Worm (Caenorhabditis elegans) whole organism, L4 larva: Measurements from ENCODE around the gene F13A7.14.

Experiments
- ama-1 ChIP-seq: fragments of 150-350 bp; optimal IDR thresholded peaks from 2 replicates; lab custom pipeline; 2014; ENCODE audit warnings: inconsistent platforms, mixed read lengths
- ces-1 ChIP-seq: fragments of 150-350 bp; sonication (generic microtip); optimal IDR thresholded peaks from 4 replicates; lab custom pipeline; 2014; ENCODE audit warnings: missing biosample characterization, missing genetic modification reagents, missing genetic modification characterization
- dmd-9 ChIP-seq: fragments of 200-800 bp; sonication (Bioruptor generic); IDR thresholded peaks from 2 replicates; pipeline ENCODE4 v1.3.6; 2022; ENCODE audit warnings: missing genetic modification reagents, missing genetic modification characterization, missing compliant biosample characterization
- dve-1 ChIP-seq: sonication (generic microtip); optimal IDR thresholded peaks from 2 replicates; lab custom pipeline; 2017; ENCODE audit warnings: antibody characterized with exemption, mild to moderate bottlenecking, missing genetic modification characterization, missing compliant biosample characterization; ENCODE audit not compliant: insufficient read depth
- fos-1 ChIP-seq: fragments of 150-350 bp; optimal IDR thresholded peaks from 2 replicates; lab custom pipeline; 2014; ENCODE audit warnings: missing biosample characterization, missing genetic modification characterization
- lin-13 ChIP-seq: fragments of 150-350 bp; optimal IDR thresholded peaks from 2 replicates; lab custom pipeline; 2014; ENCODE audit warnings: missing biosample characterization, missing genetic modification reagents, missing genetic modification characterization
- mep-1 ChIP-seq: fragments of 150-350 bp; sonication (generic microtip); optimal IDR thresholded peaks from 3 replicates; lab custom pipeline; 2014; ENCODE audit warnings: missing biosample characterization, missing genetic modification characterization
- mxl-3 ChIP-seq: fragments of 200-800 bp; sonication (Bioruptor generic); optimal IDR thresholded peaks from 2 replicates; lab custom pipeline; 2018; ENCODE audit warnings: mild to moderate bottlenecking, missing genetic modification characterization, missing compliant biosample characterization
- nhr-25 ChIP-seq: sonication (generic microtip); optimal IDR thresholded peaks from 2 replicates; lab custom pipeline; 2017; ENCODE audit warnings: missing genetic modification characterization, mild to moderate bottlenecking, missing compliant biosample characterization, antibody characterized with exemption, moderate library complexity, borderline replicate concordance; ENCODE audit not compliant: insufficient read depth
- pha-4 ChIP-seq, 2 experiments: fragments of 150-350 bp in 1 of 2; fragments of 200-800 bp in 1 of 2; sonication (Bioruptor generic) in 1 of 2; IDR thresholded peaks in 1 of 2; optimal IDR thresholded peaks in 1 of 2; 2 replicates each; pipeline versions ENCODE4 v1.3.6 to Lab custom; 2014 to 2022; ENCODE audit warnings: missing genetic modification characterization in 2 of 2, missing genetic modification reagents in 2 of 2, missing biosample characterization in 1 of 2, missing compliant biosample characterization in 1 of 2
- rbr-2 ChIP-seq: sonication (generic microtip); optimal IDR thresholded peaks from 2 replicates; lab custom pipeline; 2016; ENCODE audit warnings: missing genotype, missing genetic modification characterization, missing compliant biosample characterization
- sdz-12 ChIP-seq: fragments of 200-800 bp; sonication (Bioruptor generic); optimal IDR thresholded peaks from 2 replicates; lab custom pipeline; 2018; ENCODE audit warnings: mild to moderate bottlenecking, missing genetic modification characterization, missing compliant biosample characterization

- TF ChIP-seq sdz-12 (GFP tag; lab: Kevin White, UChicago) (no peak), nhr-25 (tag; lab: Kevin White, UChicago) (no peak), lin-13 (GFP tag; lab: Kevin White, UChicago) (no peak), mxl-3 (GFP tag; lab: Kevin White, UChicago) (no peak), fos-1 (no peak), mep-1 (tag; lab: Kevin White, UChicago) (no peak), dve-1 (tag; lab: Kevin White, UChicago) (no peak), ces-1 (GFP tag; lab: Kevin White, UChicago) (no peak), dmd-9 (no peak), ama-1 (lab: Kevin White, UChicago) (no peak), pha-4 (GFP tag; IDR thresholded peaks at IDR 0.05; lab: Robert Waterston, UW) (no peak), pha-4 (tag; optimal IDR thresholded peaks at IDR 0.05; lab: Kevin White, UChicago) (no peak), rbr-2 (tag; lab: Kevin White, UChicago) (no peak)
Observed at ce11 chrV:16410521-16410920, 8.8 kb downstream of the F13A7.14 start, which contains the start of gene srh-145.
